Fruit fly (Drosophila melanogaster) whole organism, pupa: ENCODE measurements around the gene Cchl.

Experiments used
- CG10348 ChIP-seq: fragments of 200-800 bp; sonication (Bioruptor generic); IDR thresholded peaks from 2 replicates; pipeline ENCODE4 v1.3.6; 2022; ENCODE audit warnings: missing biosample characterization, missing genetic modification characterization
- CG13204 ChIP-seq: fragments of 200-800 bp; sonication (Bioruptor generic); optimal IDR thresholded peaks from 2 replicates; lab custom pipeline; 2018; ENCODE audit warnings: missing biosample characterization, mild to moderate bottlenecking, missing genetic modification characterization, moderate library complexity
- CG17806 ChIP-seq: fragments of 200-800 bp; sonication (Bioruptor generic); optimal IDR thresholded peaks from 2 replicates; lab custom pipeline; 2018; ENCODE audit warnings: missing biosample characterization, mild to moderate bottlenecking, missing genetic modification characterization, moderate library complexity
- CG8159 ChIP-seq: fragments of 200-800 bp; sonication (Bioruptor generic); optimal IDR thresholded peaks from 3 replicates; lab custom pipeline; 2018; ENCODE audit warnings: missing biosample characterization, mild to moderate bottlenecking, missing genetic modification characterization, moderate library complexity
- CG9948 ChIP-seq: fragments of 200-800 bp; sonication (Bioruptor generic); optimal IDR thresholded peaks from 2 replicates; lab custom pipeline; 2018; ENCODE audit warnings: missing biosample characterization, mild to moderate bottlenecking, missing genetic modification characterization, moderate library complexity
- D1 ChIP-seq: fragments of 200-800 bp; sonication (Bioruptor generic); optimal IDR thresholded peaks from 2 replicates; lab custom pipeline; 2018; ENCODE audit warnings: missing biosample characterization, mild to moderate bottlenecking, missing genetic modification characterization, moderate library complexity
- EcR ChIP-seq: fragments of 200-800 bp; sonication (Bioruptor generic); optimal IDR thresholded peaks from 3 replicates; lab custom pipeline; 2019; ENCODE audit warnings: missing biosample characterization, missing genetic modification characterization, mild to moderate bottlenecking, moderate library complexity, missing genetic modification reagents
- Pif1A ChIP-seq: fragments of 200-800 bp; sonication (Bioruptor generic); optimal IDR thresholded peaks from 3 replicates; lab custom pipeline; 2016; ENCODE audit warnings: missing biosample characterization, missing genetic modification characterization
- Pif1B ChIP-seq: fragments of 200-800 bp; sonication (Bioruptor generic); optimal IDR thresholded peaks from 3 replicates; lab custom pipeline; 2016; ENCODE audit warnings: missing biosample characterization, missing genetic modification characterization
- gl ChIP-seq: fragments of 200-800 bp; sonication (Bioruptor generic); optimal IDR thresholded peaks from 2 replicates; lab custom pipeline; 2018; ENCODE audit warnings: missing biosample characterization, mild to moderate bottlenecking, missing genetic modification characterization
- rn ChIP-seq: fragments of 200-800 bp; sonication (Bioruptor generic); IDR thresholded peaks from 2 replicates; pipeline ENCODE4 v1.3.6; 2022; ENCODE audit warnings: missing biosample characterization, missing genetic modification characterization

DNA sequence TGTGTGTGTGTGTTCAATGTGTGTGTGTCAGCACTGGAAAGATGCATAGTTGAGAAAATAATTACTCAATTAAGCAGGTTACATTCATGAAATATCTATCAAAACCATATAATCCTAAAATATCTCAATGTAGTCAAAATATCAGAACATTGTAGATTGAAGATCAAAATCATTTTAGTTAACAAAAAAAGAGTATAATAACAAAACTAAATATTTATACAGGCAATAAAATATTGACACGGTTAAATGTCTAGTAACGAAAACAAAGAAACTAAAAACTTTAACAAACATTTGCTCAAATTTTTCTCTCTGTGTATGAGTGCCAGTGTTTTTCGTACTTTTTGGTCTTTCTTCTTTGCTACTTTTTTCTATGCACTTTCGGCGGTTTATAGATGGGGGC lies 28.4 kb downstream of the Cchl start:
- TF ChIP-seq CG10348 (GFP tag; lab: Robert Waterston, UW) (no peak), rn (GFP tag; lab: Robert Waterston, UW) (no peak), CG13204 (GFP tag; lab: Kevin White, UChicago) (no peak), gl (tag; lab: Kevin White, UChicago) (no peak), CG8159 (tag; lab: Kevin White, UChicago) (peak; percentile 55), EcR (GFP tag; lab: Kevin White, UChicago) (no peak), CG9948 (tag; lab: Kevin White, UChicago) (no peak), D1 (tag; lab: Kevin White, UChicago) (no peak), Pif1B (GFP tag; lab: Kevin White, UChicago) (no peak), Pif1A (GFP tag; lab: Kevin White, UChicago) (no peak), CG17806 (tag; lab: Kevin White, UChicago) (peak; percentile 4)
